Worm (Caenorhabditis elegans) whole organism, L4/young adult: Measurements from ENCODE around the gene hmit-1.1.

Source experiments
- W03F9.2 ChIP-seq: fragments of 150-350 bp; optimal IDR thresholded peaks from 2 replicates; lab custom pipeline; 2014; ENCODE audit warnings: missing biosample characterization, missing genetic modification characterization
- dao-5 ChIP-seq: sonication (generic microtip); optimal IDR thresholded peaks from 2 replicates; lab custom pipeline; 2016; ENCODE audit warnings: missing genotype, missing genetic modification characterization, moderate library complexity, missing compliant biosample characterization
- him-1 ChIP-seq: sonication (generic microtip); optimal IDR thresholded peaks from 2 replicates; lab custom pipeline; 2016; ENCODE audit warnings: missing genotype, missing genetic modification reagents, missing genetic modification characterization, missing compliant biosample characterization

ce11 chrV:18571533-18571932 lies 54.9 kb downstream of the hmit-1.1 start, which contains the start of gene Y51A2D.21:
- TF ChIP-seq him-1 (no peak), W03F9.2 (tag; lab: Kevin White, UChicago) (no peak), dao-5 (tag; lab: Kevin White, UChicago) (no peak)
